Worm (Caenorhabditis elegans): ENCODE data around the gene spp-19.

DNA sequence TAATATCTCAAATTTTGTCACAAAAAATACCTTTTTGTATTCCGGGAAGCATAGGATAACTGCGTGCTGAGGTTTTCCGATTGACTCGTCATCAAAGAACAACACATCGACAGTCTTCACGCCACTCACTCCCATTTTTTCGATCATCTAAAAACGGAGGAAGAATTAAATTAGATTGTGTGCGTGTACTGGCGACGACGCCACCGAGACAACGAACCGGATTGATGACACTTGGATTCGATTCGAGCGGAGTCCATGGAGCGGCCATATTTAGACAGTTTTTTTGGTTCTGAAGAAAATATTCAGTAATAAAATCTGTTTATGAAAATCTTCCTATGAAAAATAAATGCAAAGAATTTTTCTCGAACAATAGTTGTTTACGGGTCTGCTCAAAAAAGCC is 50.4 kb downstream of the spp-19 start, which contains the start of gene ubh-1:
- TF ChIP-seq F13H6.1 (tag; optimal IDR thresholded peaks at IDR 0.05) (no peak), ceh-82 (tag; optimal IDR thresholded peaks at IDR 0.05) (no peak), ama-1 (optimal IDR thresholded peaks at IDR 0.05) (no peak), ZK546.5 (tag; optimal IDR thresholded peaks at IDR 0.05) (no peak)

Data from whole organism, L2 larva.